Fruit fly (Drosophila melanogaster) whole organism: ENCODE data around the gene SNRPG.

Experiments
- CG8478 ChIP-seq: fragments of >200 bp; optimal IDR thresholded peaks from 2 replicates; lab custom pipeline; 2018; ENCODE audit warnings: inconsistent platforms
- Dll ChIP-seq: fragments of >200 bp; optimal IDR thresholded peaks from 2 replicates; lab custom pipeline; 2017
- EcR ChIP-seq, 2 experiments: fragments of >200 bp; optimal IDR thresholded peaks; 2 replicates each; lab custom pipeline; 2017; ENCODE audit warnings: missing biosample characterization in 2 of 2, missing genetic modification characterization in 2 of 2, missing genetic modification reagents in 2 of 2
- pan ChIP-seq: fragments of >200 bp; optimal IDR thresholded peaks from 2 replicates; lab custom pipeline; 2017
- psq ChIP-seq: fragments of >200 bp; optimal IDR thresholded peaks from 2 replicates; lab custom pipeline; 2017
- usp ChIP-seq: fragments of >200 bp; optimal IDR thresholded peaks from 2 replicates; lab custom pipeline; 2017; ENCODE audit warnings: missing biosample characterization, missing genetic modification characterization, mixed read lengths

Gene SNRPG

dm6 chrX:16670691-16671481 is 30.7 kb upstream of the SNRPG start:
- TF ChIP-seq psq (lab: Kevin White, UChicago): no peak
- TF ChIP-seq Dll (lab: Kevin White, UChicago): no peak
- no peak for TF ChIP-seq pan (lab: Kevin White, UChicago)
- TF ChIP-seq usp (GFP tag; lab: Kevin White, UChicago): no peak
- TF ChIP-seq CG8478 (lab: Kevin White, UChicago): no peak
- no peak for TF ChIP-seq EcR (GFP tag; optimal IDR thresholded peaks at IDR 0.05; lab: Kevin White, UChicago)

dm6 chrX:16670262-16670661 is 30.0 kb upstream of the SNRPG start:
- TF ChIP-seq pan (lab: Kevin White, UChicago): no peak

dm6 chrX:16669849-16670248 is 29.6 kb upstream of the SNRPG start:
- TF ChIP-seq usp (GFP tag; lab: Kevin White, UChicago) (no peak), CG8478 (lab: Kevin White, UChicago) (no peak), Dll (lab: Kevin White, UChicago) (no peak), psq (lab: Kevin White, UChicago) (no peak), EcR (GFP tag; optimal IDR thresholded peaks at IDR 0.05; lab: Kevin White, UChicago) (no peak), pan (lab: Kevin White, UChicago) (no peak)

- TF ChIP-seq EcR (GFP tag; optimal IDR thresholded peaks at IDR 0.05; lab: Kevin White, UChicago) (no peak), usp (GFP tag; lab: Kevin White, UChicago) (no peak), pan (lab: Kevin White, UChicago) (no peak), psq (lab: Kevin White, UChicago) (no peak), Dll (lab: Kevin White, UChicago) (no peak), CG8478 (lab: Kevin White, UChicago) (no peak)
Observed at dm6 chrX:16664405-16665064, 24.3 kb upstream of the SNRPG start, which contains the start of gene CG15865. Gene CG15865 (minus strand): TSS chrX:16664455.

- TF ChIP-seq EcR (GFP tag; optimal IDR thresholded peaks at IDR 0.05; lab: Kevin White, UChicago) (no peak), CG8478 (lab: Kevin White, UChicago) (no peak), psq (lab: Kevin White, UChicago) (no peak), Dll (lab: Kevin White, UChicago) (no peak), pan (lab: Kevin White, UChicago) (no peak), usp (GFP tag; lab: Kevin White, UChicago) (no peak)
Observed at dm6 chrX:16660632-16661031, 20.4 kb upstream of the SNRPG start.

- TF ChIP-seq usp (GFP tag; lab: Kevin White, UChicago) (no peak), psq (lab: Kevin White, UChicago) (no peak), Dll (lab: Kevin White, UChicago) (no peak), CG8478 (lab: Kevin White, UChicago) (no peak), EcR (GFP tag; optimal IDR thresholded peaks at IDR 0.05; lab: Kevin White, UChicago) (no peak), pan (lab: Kevin White, UChicago) (no peak)
Observed at dm6 chrX:16655724-16656235, 15.6 kb upstream of the SNRPG start.

- TF ChIP-seq pan (lab: Kevin White, UChicago) (no peak), CG8478 (lab: Kevin White, UChicago) (no peak), EcR (GFP tag; optimal IDR thresholded peaks at IDR 0.05; lab: Kevin White, UChicago) (no peak), Dll (lab: Kevin White, UChicago) (no peak), psq (lab: Kevin White, UChicago) (no peak), usp (GFP tag; lab: Kevin White, UChicago) (no peak)
Observed at dm6 chrX:16654931-16655409, 14.8 kb upstream of the SNRPG start, which contains the start of the genes Nemp and r. Gene Nemp (minus strand): TSS chrX:16655015. Gene r (plus strand): TSS chrX:16655359.

dm6 chrX:16651625-16652024 is 11.4 kb upstream of the SNRPG start:
- TF ChIP-seq EcR (GFP tag; optimal IDR thresholded peaks at IDR 0.05; lab: Kevin White, UChicago) (no peak), pan (lab: Kevin White, UChicago) (no peak), Dll (lab: Kevin White, UChicago) (no peak), CG8478 (lab: Kevin White, UChicago) (no peak), psq (lab: Kevin White, UChicago) (no peak), usp (GFP tag; lab: Kevin White, UChicago) (no peak)

dm6 chrX:16651098-16651497 is 10.9 kb upstream of the SNRPG start, which contains the start of the genes CG32573 and CG42512:
Gene CG32573 (plus strand): TSS chrX:16651376.
Gene CG42512 (plus strand): TSS chrX:16651376.
- TF ChIP-seq CG8478 (lab: Kevin White, UChicago) (no peak), pan (lab: Kevin White, UChicago) (no peak), EcR (GFP tag; optimal IDR thresholded peaks at IDR 0.05; lab: Kevin White, UChicago) (no peak), Dll (lab: Kevin White, UChicago) (no peak), usp (GFP tag; lab: Kevin White, UChicago) (no peak), psq (lab: Kevin White, UChicago) (no peak)

dm6 chrX:16650078-16651063 is 10.2 kb upstream of the SNRPG start:
- TF ChIP-seq CG8478 (lab: Kevin White, UChicago): no peak
- no peak for TF ChIP-seq Dll (lab: Kevin White, UChicago)
- TF ChIP-seq psq (lab: Kevin White, UChicago): no peak
- no peak for TF ChIP-seq EcR (GFP tag; optimal IDR thresholded peaks at IDR 0.05; lab: Kevin White, UChicago)
